Fruit fly (Drosophila melanogaster) whole organism, adult: ENCODE data around the gene siz.

Experiments
- CG11617 ChIP-seq: fragments of 200-800 bp; sonication (Bioruptor generic); optimal IDR thresholded peaks from 2 replicates; lab custom pipeline; 2017; ENCODE audit warnings: mild to moderate bottlenecking, missing biosample characterization, missing genetic modification reagents, missing genetic modification characterization
- CG12768 ChIP-seq: fragments of 200-800 bp; sonication (Bioruptor generic); optimal IDR thresholded peaks from 2 replicates; lab custom pipeline; 2017; ENCODE audit warnings: missing biosample characterization, missing genetic modification characterization, mild to moderate bottlenecking, moderate library complexity, missing genetic modification reagents
- CG1620 ChIP-seq: fragments of 200-800 bp; sonication (Bioruptor generic); optimal IDR thresholded peaks from 2 replicates; lab custom pipeline; 2016; ENCODE audit warnings: missing biosample characterization, missing genetic modification characterization
- CG33017 ChIP-seq: fragments of 200-800 bp; sonication (Bioruptor generic); optimal IDR thresholded peaks from 2 replicates; lab custom pipeline; 2018; ENCODE audit warnings: missing biosample characterization, mild to moderate bottlenecking, missing genetic modification characterization, moderate library complexity
- CG5204 ChIP-seq: fragments of 200-800 bp; sonication (Bioruptor generic); optimal IDR thresholded peaks from 2 replicates; lab custom pipeline; 2016; ENCODE audit warnings: missing biosample characterization, missing genetic modification characterization
- Clk ChIP-seq: fragments of 200-800 bp; sonication (Bioruptor generic); optimal IDR thresholded peaks from 2 replicates; lab custom pipeline; 2017; ENCODE audit warnings: missing biosample characterization, missing genetic modification characterization
- Mnt ChIP-seq: fragments of 200-800 bp; sonication (Bioruptor generic); optimal IDR thresholded peaks from 2 replicates; lab custom pipeline; 2016; ENCODE audit warnings: missing biosample characterization, mild to moderate bottlenecking, missing genetic modification characterization
- cic ChIP-seq: fragments of 200-800 bp; sonication (Bioruptor generic); optimal IDR thresholded peaks from 2 replicates; lab custom pipeline; 2017; ENCODE audit warnings: missing biosample characterization, mild to moderate bottlenecking, missing genetic modification characterization, moderate library complexity
- kay ChIP-seq: fragments of 200-800 bp; sonication (Bioruptor generic); peaks from one replicate; lab custom pipeline; 2016; ENCODE audit warnings: missing biosample characterization, missing genetic modification characterization, borderline replicate concordance
- pad ChIP-seq: fragments of 200-800 bp; sonication (Bioruptor generic); optimal IDR thresholded peaks from 3 replicates; lab custom pipeline; 2017; ENCODE audit warnings: missing biosample characterization, missing genetic modification characterization, mild to moderate bottlenecking, moderate library complexity, missing genetic modification reagents
- tj ChIP-seq: fragments of 200-800 bp; sonication (Bioruptor generic); optimal IDR thresholded peaks from 3 replicates; lab custom pipeline; 2017; ENCODE audit warnings: missing biosample characterization, mild to moderate bottlenecking, missing genetic modification characterization, moderate library complexity

DNA sequence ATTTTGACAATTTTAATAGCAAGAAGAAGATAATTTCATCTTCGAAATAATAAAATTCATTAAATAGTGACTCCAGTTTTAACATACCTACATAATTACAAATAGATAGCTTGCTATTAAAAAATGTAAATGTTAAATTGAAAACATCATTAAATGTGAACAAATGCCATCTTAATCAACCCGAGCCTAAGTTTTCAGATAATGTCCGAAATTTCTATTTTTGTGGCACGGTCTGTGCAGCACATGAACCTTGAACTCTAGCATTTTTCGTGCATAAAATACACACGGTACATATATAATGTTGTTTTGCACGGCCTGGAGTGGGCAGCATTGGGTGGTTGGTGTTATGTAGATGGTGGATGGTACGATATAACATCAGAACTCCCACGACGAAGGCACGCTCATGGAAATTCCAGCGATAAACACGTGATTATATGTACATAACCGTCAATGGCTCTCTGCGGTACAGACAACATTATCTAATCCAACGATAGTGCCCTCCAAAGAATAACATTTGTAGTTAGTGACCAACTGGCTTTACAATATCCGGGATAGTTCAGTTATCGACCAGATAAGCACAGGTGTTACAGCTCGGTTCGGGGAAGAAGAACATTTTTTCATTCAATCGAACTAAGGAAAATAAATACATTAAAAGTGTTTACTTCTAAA, 15.9 kb downstream of the siz start:
- TF ChIP-seq CG5204 (GFP tag; lab: Kevin White, UChicago) (no peak), pad (no peak), CG11617 (GFP tag; lab: Kevin White, UChicago) (no peak), CG33017 (tag; lab: Kevin White, UChicago) (no peak), kay (peak; percentile 15), Mnt (GFP tag; lab: Kevin White, UChicago) (no peak), cic (GFP tag; lab: Kevin White, UChicago) (peak; percentile 0), Clk (GFP tag; lab: Kevin White, UChicago) (no peak), CG12768 (no peak), CG1620 (GFP tag; lab: Kevin White, UChicago) (no peak), tj (GFP tag; lab: Kevin White, UChicago) (no peak)
